In the genomic region with DNA sequence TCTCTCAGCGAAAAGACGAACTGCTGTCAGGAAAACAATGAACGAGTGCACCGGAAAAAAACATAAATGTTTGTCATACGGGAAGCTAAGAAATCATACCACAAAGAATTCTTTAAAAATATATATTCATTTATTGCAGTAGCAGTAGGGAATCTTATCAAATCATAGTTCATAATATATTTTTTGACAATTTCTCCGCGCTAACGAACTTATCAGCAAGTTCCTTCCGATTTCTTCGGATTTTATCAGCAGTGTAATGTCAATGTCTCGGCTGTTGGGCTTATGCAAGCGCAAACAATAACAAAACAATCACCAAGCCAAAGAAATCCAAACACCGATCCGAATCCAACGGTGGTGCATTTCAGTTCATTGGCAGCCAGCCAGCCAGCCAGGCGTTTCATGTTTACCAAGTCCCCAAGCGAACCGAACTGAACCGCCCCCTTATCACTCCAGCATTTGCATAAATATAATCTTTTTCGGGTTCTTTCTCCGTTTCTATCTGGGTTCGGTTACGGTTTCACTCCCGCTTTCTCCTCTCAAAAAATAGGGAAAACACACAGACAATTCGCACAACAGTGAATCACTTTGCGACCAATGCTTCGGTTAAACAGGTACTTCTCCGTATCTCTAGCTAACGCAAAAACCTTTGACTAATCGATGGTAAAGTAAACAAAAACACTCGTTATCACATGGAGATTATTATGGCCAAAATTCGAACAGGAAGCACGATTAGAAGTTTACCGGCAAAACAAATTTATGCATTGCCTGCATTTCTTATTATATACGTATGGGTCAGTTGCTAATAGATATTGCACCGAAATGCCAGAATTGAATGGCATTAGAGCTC, we compare ENCODE assay signal across 1 fruit fly cellular context.
TF ChIP-seq lines count a peak whose summit lies in the region.

No protein-coding gene starts in this region.

TF ChIP-seq in whole organism, embryonic, 481 proteins besides CTCF, POLR2A, EP300 and RAD21 (continued from another document and continues in another):
- TF ChIP-seq CG18011 (GFP tag; optimal IDR thresholded peaks at IDR 0.05; lab: Kevin White, UChicago) (no peak), TFAM (GFP tag; optimal IDR thresholded peaks at IDR 0.05; lab: Kevin White, UChicago) (no peak), CG10209 (GFP tag; optimal IDR thresholded peaks at IDR 0.05; lab: Kevin White, UChicago) (peak; percentile 33), NC2α (GFP tag; optimal IDR thresholded peaks at IDR 0.05; lab: Kevin White, UChicago) (no peak), Sry-β (GFP tag; optimal IDR thresholded peaks at IDR 0.05; lab: Kevin White, UChicago) (no peak), CG18619 (GFP tag; optimal IDR thresholded peaks at IDR 0.05; lab: Kevin White, UChicago) (peak; percentile 9), CG10462 (GFP tag; optimal IDR thresholded peaks at IDR 0.05; lab: Kevin White, UChicago) (peak; percentile 32), phol (tag; optimal IDR thresholded peaks at IDR 0.05; lab: Kevin White, UChicago) (peak; percentile 52), Max (GFP tag; optimal IDR thresholded peaks at IDR 0.05; lab: Kevin White, UChicago) (no peak), Hey (tag; optimal IDR thresholded peaks at IDR 0.05; lab: Kevin White, UChicago) (no peak), Dip3 (GFP tag; optimal IDR thresholded peaks at IDR 0.05; lab: Kevin White, UChicago) (no peak), CoRest (tag; optimal IDR thresholded peaks at IDR 0.05; lab: Kevin White, UChicago) (peak; percentile 29), Rx (GFP tag; IDR thresholded peaks at IDR 0.05; lab: Robert Waterston, UW) (no peak), corto (GFP tag; optimal IDR thresholded peaks at IDR 0.05; lab: Kevin White, UChicago) (no peak), CG8290 (GFP tag; optimal IDR thresholded peaks at IDR 0.05; lab: Kevin White, UChicago) (no peak), CG8290 (tag; optimal IDR thresholded peaks at IDR 0.05; lab: Kevin White, UChicago) (no peak), CG2199 (GFP tag; IDR thresholded peaks at IDR 0.05; lab: Robert Waterston, UW) (peak; percentile 31; the same call in 1 of the 3 replicates), Ets65A (GFP tag; lab: Kevin White, UChicago) (no peak), CG11456 (GFP tag; IDR thresholded peaks at IDR 0.05; lab: Robert Waterston, UW) (no peak), az2 (GFP tag; optimal IDR thresholded peaks at IDR 0.05; lab: Kevin White, UChicago) (peak; percentile 45), pan (optimal IDR thresholded peaks at IDR 0.05; lab: Kevin White, UChicago) (no peak), pan (GFP tag; optimal IDR thresholded peaks at IDR 0.05 in 1 of 2, IDR thresholded peaks at IDR 0.05 in 1 of 2) (no peak), CG7745 (tag; optimal IDR thresholded peaks at IDR 0.05; lab: Kevin White, UChicago) (no peak), Trl (optimal IDR thresholded peaks at IDR 0.05; lab: Kevin White, UChicago) (no peak), Trl (GFP tag; optimal IDR thresholded peaks at IDR 0.05; lab: Kevin White, UChicago) (no peak), sob (GFP tag; IDR thresholded peaks at IDR 0.05; lab: Robert Waterston, UW) (no peak), CG12219 (GFP tag; optimal IDR thresholded peaks at IDR 0.05; lab: Kevin White, UChicago) (no peak), H15 (GFP tag; IDR thresholded peaks at IDR 0.05; lab: Robert Waterston, UW) (0 out of 3 replicates have a peak, but pooled peaks have one; percentile 14), cas (GFP tag; IDR thresholded peaks at IDR 0.05; lab: Robert Waterston, UW) (no peak), Ravus (GFP tag; IDR thresholded peaks at IDR 0.05; lab: Robert Waterston, UW) (no peak), lov (optimal IDR thresholded peaks at IDR 0.05; lab: Kevin White, UChicago) (no peak), lov (GFP tag; IDR thresholded peaks at IDR 0.05; lab: Robert Waterston, UW) (0 out of 3 replicates have a peak, but pooled peaks have one; percentile 17), lola (GFP tag; optimal IDR thresholded peaks at IDR 0.05; lab: Kevin White, UChicago) (peak in 1 of 3 experiments; percentile 41), twi (tag; optimal IDR thresholded peaks at IDR 0.05; lab: Kevin White, UChicago) (no peak), CG2129 (GFP tag; IDR thresholded peaks at IDR 0.05; lab: Robert Waterston, UW; ENCODE audit: partially characterized antibody) (no peak), odd (GFP tag; optimal IDR thresholded peaks at IDR 0.05; lab: Kevin White, UChicago) (peak; percentile 29), gem (tag; optimal IDR thresholded peaks at IDR 0.05; lab: Kevin White, UChicago) (peak; percentile 84), dan (GFP tag; IDR thresholded peaks at IDR 0.05; lab: Robert Waterston, UW) (no peak), pho (GFP tag; optimal IDR thresholded peaks at IDR 0.05; lab: Kevin White, UChicago) (no peak), CG16815 (GFP tag; optimal IDR thresholded peaks at IDR 0.05; lab: Kevin White, UChicago) (peak; percentile 15), z (GFP tag; IDR thresholded peaks at IDR 0.05; lab: Robert Waterston, UW) (no peak), Atf-2 (GFP tag; optimal IDR thresholded peaks at IDR 0.05; lab: Kevin White, UChicago) (peak; percentile 47), CG10147 (GFP tag; optimal IDR thresholded peaks at IDR 0.05; lab: Kevin White, UChicago) (no peak), ssp (GFP tag; IDR thresholded peaks at IDR 0.05; lab: Robert Waterston, UW) (no peak), Med (GFP tag; lab: Kevin White, UChicago) (peak; percentile 74), NK7.1 (GFP tag; optimal IDR thresholded peaks at IDR 0.05; lab: Kevin White, UChicago) (no peak), insv (GFP tag; optimal IDR thresholded peaks at IDR 0.05; lab: Kevin White, UChicago) (no peak), CG8089 (GFP tag; optimal IDR thresholded peaks at IDR 0.05; lab: Kevin White, UChicago) (peak; percentile 33), Ptx1 (GFP tag; IDR thresholded peaks at IDR 0.05; lab: Robert Waterston, UW) (no peak), Oli (tag; optimal IDR thresholded peaks at IDR 0.05; lab: Kevin White, UChicago) (peak; percentile 54), HmgD (GFP tag; optimal IDR thresholded peaks at IDR 0.05; lab: Kevin White, UChicago) (no peak), chif (GFP tag; optimal IDR thresholded peaks at IDR 0.05; lab: Kevin White, UChicago) (peak; percentile 7 to 34), CG10543 (GFP tag; optimal IDR thresholded peaks at IDR 0.05; lab: Kevin White, UChicago) (no peak), CG4404 (GFP tag; IDR thresholded peaks at IDR 0.05; lab: Robert Waterston, UW) (no peak), CG18262 (tag; optimal IDR thresholded peaks at IDR 0.05; lab: Kevin White, UChicago) (peak; percentile 66), ase (GFP tag; IDR thresholded peaks at IDR 0.05; lab: Robert Waterston, UW) (no peak), CG17359 (tag; optimal IDR thresholded peaks at IDR 0.05; lab: Kevin White, UChicago) (peak; percentile 25), Sox100B (GFP tag; optimal IDR thresholded peaks at IDR 0.05; lab: Kevin White, UChicago) (peak; percentile 65), fd3F (GFP tag; optimal IDR thresholded peaks at IDR 0.05; lab: Kevin White, UChicago) (no peak), CG6813 (GFP tag; optimal IDR thresholded peaks at IDR 0.05; lab: Kevin White, UChicago) (no peak), Scr (GFP tag; IDR thresholded peaks at IDR 0.05; lab: Robert Waterston, UW; ENCODE audit: partially characterized antibody) (no peak), Poxn (GFP tag; IDR thresholded peaks at IDR 0.05; lab: Robert Waterston, UW) (no peak), CG14710 (tag; optimal IDR thresholded peaks at IDR 0.05; lab: Kevin White, UChicago) (peak; percentile 39), CG17568 (GFP tag; optimal IDR thresholded peaks at IDR 0.05; lab: Kevin White, UChicago) (no peak), HLH3B (GFP tag; IDR thresholded peaks at IDR 0.05; lab: Robert Waterston, UW) (0 out of 2 replicates have a peak, but pooled peaks have one; percentile 22), dimm (GFP tag; IDR thresholded peaks at IDR 0.05; lab: Robert Waterston, UW) (no peak), CG12155 (GFP tag; optimal IDR thresholded peaks at IDR 0.05; lab: Kevin White, UChicago) (no peak), Nf-YC (tag; optimal IDR thresholded peaks at IDR 0.05; lab: Kevin White, UChicago) (no peak), CG3407 (GFP tag; optimal IDR thresholded peaks at IDR 0.05; lab: Kevin White, UChicago) (peak; percentile 57), CG13424 (tag; optimal IDR thresholded peaks at IDR 0.05; lab: Kevin White, UChicago) (peak; percentile 39), Lhr (GFP tag; optimal IDR thresholded peaks at IDR 0.05; lab: Kevin White, UChicago) (peak; percentile 36), Deaf1 (tag; optimal IDR thresholded peaks at IDR 0.05; lab: Kevin White, UChicago) (no peak), pros (GFP tag; optimal IDR thresholded peaks at IDR 0.05; lab: Kevin White, UChicago) (peak; percentile 17), Doc3 (GFP tag; IDR thresholded peaks at IDR 0.05; lab: Robert Waterston, UW; ENCODE audit: partially characterized antibody) (no peak), Dip2 (GFP tag; IDR thresholded peaks at IDR 0.05; lab: Robert Waterston, UW) (no peak), CG18599 (GFP tag; optimal IDR thresholded peaks at IDR 0.05; lab: Kevin White, UChicago) (no peak), CG4424 (GFP tag; optimal IDR thresholded peaks at IDR 0.05; lab: Kevin White, UChicago) (peak; percentile 30), usp (GFP tag; optimal IDR thresholded peaks at IDR 0.05; lab: Kevin White, UChicago) (no peak), CG3995 (GFP tag; optimal IDR thresholded peaks at IDR 0.05; lab: Kevin White, UChicago) (no peak), Meics (GFP tag; optimal IDR thresholded peaks at IDR 0.05; lab: Kevin White, UChicago) (no peak), CG2678 (tag; optimal IDR thresholded peaks at IDR 0.05; lab: Kevin White, UChicago) (peak; percentile 47), mam (GFP tag; optimal IDR thresholded peaks at IDR 0.05; lab: Kevin White, UChicago) (no peak), NFAT (GFP tag; IDR thresholded peaks at IDR 0.05; lab: Robert Waterston, UW) (no peak), CG17361 (GFP tag; IDR thresholded peaks at IDR 0.05; lab: Robert Waterston, UW) (peak; percentile 56; the same call in 2 of the 3 replicates), CG1529 (GFP tag; optimal IDR thresholded peaks at IDR 0.05; lab: Kevin White, UChicago) (peak; percentile 65), pnt (GFP tag; optimal IDR thresholded peaks at IDR 0.05; lab: Kevin White, UChicago) (no peak), br (optimal IDR thresholded peaks at IDR 0.05; lab: Kevin White, UChicago) (no peak), Kr (GFP tag; optimal IDR thresholded peaks at IDR 0.05; lab: Kevin White, UChicago) (peak; percentile 27), fru (optimal IDR thresholded peaks at IDR 0.05; lab: Kevin White, UChicago) (no peak), org-1 (GFP tag; optimal IDR thresholded peaks at IDR 0.05; lab: Kevin White, UChicago) (peak; percentile 46), Aef1 (GFP tag; IDR thresholded peaks at IDR 0.05; lab: Robert Waterston, UW) (no peak), CG11695 (GFP tag; IDR thresholded peaks at IDR 0.05; lab: Robert Waterston, UW) (no peak), tgo (GFP tag; IDR thresholded peaks at IDR 0.05; lab: Robert Waterston, UW) (no peak), h (optimal IDR thresholded peaks at IDR 0.05; lab: Kevin White, UChicago) (no peak), Awh (GFP tag; IDR thresholded peaks at IDR 0.05; lab: Robert Waterston, UW) (0 out of 2 replicates have a peak, but pooled peaks have one; percentile 23), wdn (GFP tag; IDR thresholded peaks at IDR 0.05; lab: Robert Waterston, UW) (no peak), CG12769 (tag; optimal IDR thresholded peaks at IDR 0.05; lab: Kevin White, UChicago) (no peak), al (GFP tag; IDR thresholded peaks at IDR 0.05; lab: Robert Waterston, UW) (no peak), bbx (GFP tag; IDR thresholded peaks at IDR 0.05; lab: Robert Waterston, UW; ENCODE audit: partially characterized antibody) (no peak), CG12104 (GFP tag; optimal IDR thresholded peaks at IDR 0.05; lab: Kevin White, UChicago) (no peak), tll (GFP tag; optimal IDR thresholded peaks at IDR 0.05; lab: Kevin White, UChicago) (no peak), CG6689 (GFP tag; IDR thresholded peaks at IDR 0.05; lab: Robert Waterston, UW) (0 out of 2 replicates have a peak, but pooled peaks have one; percentile 4), CG7839 (tag; optimal IDR thresholded peaks at IDR 0.05; lab: Kevin White, UChicago) (no peak), CG15073 (GFP tag; optimal IDR thresholded peaks at IDR 0.05; lab: Kevin White, UChicago) (no peak), CHES-1-like (GFP tag; optimal IDR thresholded peaks at IDR 0.05; lab: Kevin White, UChicago) (no peak), CG17829 (tag; optimal IDR thresholded peaks at IDR 0.05; lab: Kevin White, UChicago) (peak; percentile 11), so (GFP tag; IDR thresholded peaks at IDR 0.05; lab: Robert Waterston, UW) (0 out of 3 replicates have a peak, but pooled peaks have one; percentile 11), CG9437 (GFP tag; optimal IDR thresholded peaks at IDR 0.05; lab: Kevin White, UChicago) (peak; percentile 29), cg (GFP tag; optimal IDR thresholded peaks at IDR 0.05; lab: Kevin White, UChicago) (no peak), Nf-YA (GFP tag; IDR thresholded peaks at IDR 0.05; lab: Robert Waterston, UW) (no peak), Mes4 (GFP tag; optimal IDR thresholded peaks at IDR 0.05; lab: Kevin White, UChicago) (peak; percentile 18), CG14860 (GFP tag; IDR thresholded peaks at IDR 0.05; lab: Robert Waterston, UW; ENCODE audit: partially characterized antibody) (no peak), CG9876 (GFP tag; optimal IDR thresholded peaks at IDR 0.05; lab: Kevin White, UChicago) (no peak), jing (GFP tag; optimal IDR thresholded peaks at IDR 0.05; lab: Kevin White, UChicago) (no peak), E2f1 (GFP tag; IDR thresholded peaks at IDR 0.05; lab: Robert Waterston, UW) (no peak), CG10959 (GFP tag; IDR thresholded peaks at IDR 0.05; lab: Robert Waterston, UW) (no peak), CG7786 (GFP tag; optimal IDR thresholded peaks at IDR 0.05; lab: Kevin White, UChicago) (no peak), CG2889 (GFP tag; IDR thresholded peaks at IDR 0.05; lab: Robert Waterston, UW) (no peak), trh (GFP tag; optimal IDR thresholded peaks at IDR 0.05; lab: Kevin White, UChicago) (no peak), CG2875 (GFP tag; optimal IDR thresholded peaks at IDR 0.05; lab: Kevin White, UChicago) (peak; percentile 66), sd (tag; optimal IDR thresholded peaks at IDR 0.05; lab: Kevin White, UChicago) (no peak), CG6175 (GFP tag; IDR thresholded peaks at IDR 0.05; lab: Robert Waterston, UW) (no peak), mirr (GFP tag; optimal IDR thresholded peaks at IDR 0.05; lab: Kevin White, UChicago) (no peak), CG12659 (GFP tag; optimal IDR thresholded peaks at IDR 0.05; lab: Kevin White, UChicago) (peak; percentile 17), Ssrp (tag; optimal IDR thresholded peaks at IDR 0.05; lab: Kevin White, UChicago) (peak; percentile 48), Dbx (GFP tag; IDR thresholded peaks at IDR 0.05; lab: Robert Waterston, UW) (no peak)
